Worm (Caenorhabditis elegans): ENCODE results near the gene F56A8.4.

F56A8.4 gene

ce11 chrIII:13310552-13310951 lies 47.5 kb downstream of the F56A8.4 start:
- TF ChIP-seq fos-1 (tag; optimal IDR thresholded peaks at IDR 0.05) (no peak), hmg-1.1 (GFP tag; IDR thresholded peaks at IDR 0.05) (no peak), nhr-77 (tag; optimal IDR thresholded peaks at IDR 0.05) (peak; percentile 67), ceh-20 (GFP tag; IDR thresholded peaks at IDR 0.05) (no peak), ztf-11 (tag; optimal IDR thresholded peaks at IDR 0.05) (no peak), mep-1 (tag; optimal IDR thresholded peaks at IDR 0.05) (peak; percentile 6), unc-39 (tag; optimal IDR thresholded peaks at IDR 0.05) (no peak), lsy-2 (tag; optimal IDR thresholded peaks at IDR 0.05) (peak in 1 of 2 experiments; percentile 30), nhr-28 (tag; optimal IDR thresholded peaks at IDR 0.05) (peak; percentile 40), nhr-76 (tag; optimal IDR thresholded peaks at IDR 0.05) (no peak), Y75B8A.6 (GFP tag; IDR thresholded peaks at IDR 0.05) (no peak), dve-1 (tag; optimal IDR thresholded peaks at IDR 0.05; ENCODE audit: insufficient read depth) (peak; percentile 66), ceh-32 (tag; optimal IDR thresholded peaks at IDR 0.05; ENCODE audit: poor library complexity) (no peak), madf-5 (GFP tag; IDR thresholded peaks at IDR 0.05) (no peak), nhr-48 (tag; optimal IDR thresholded peaks at IDR 0.05) (no peak), daf-16 (GFP tag; optimal IDR thresholded peaks at IDR 0.05) (no peak), daf-16 (tag; optimal IDR thresholded peaks at IDR 0.05) (peak; percentile 83), tag-97 (GFP tag; IDR thresholded peaks at IDR 0.05) (no peak), pha-4 (GFP tag; IDR thresholded peaks at IDR 0.05) (no peak), pha-4 (tag; optimal IDR thresholded peaks at IDR 0.05) (no peak), Y105C5A.15 (GFP tag; IDR thresholded peaks at IDR 0.05) (no peak), ZK337.2 (GFP tag; IDR thresholded peaks at IDR 0.05) (no peak), ama-1 (optimal IDR thresholded peaks at IDR 0.05) (no peak), hlh-30 (tag; optimal IDR thresholded peaks at IDR 0.05; ENCODE audit: insufficient read depth) (peak; percentile 69), nhr-42 (GFP tag; IDR thresholded peaks at IDR 0.05) (no peak)

DNA sequence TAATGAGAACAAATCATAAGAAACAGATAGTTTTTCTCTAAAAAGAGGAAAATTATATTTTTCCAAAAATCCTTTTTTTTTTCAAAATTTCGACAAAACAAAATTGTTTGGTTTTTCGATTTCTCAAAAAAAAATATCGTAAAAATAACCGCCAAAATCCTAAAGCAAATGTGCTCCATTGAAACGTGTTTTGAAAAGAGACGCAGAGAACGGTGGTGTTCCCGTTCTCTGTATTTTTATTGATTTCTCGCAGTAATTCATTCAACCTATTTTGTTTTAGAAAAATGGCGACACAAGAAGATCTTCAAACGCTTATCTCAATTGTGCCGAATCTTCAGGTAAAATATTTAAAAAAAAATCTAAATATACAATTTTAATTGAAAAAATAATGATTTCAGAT lies 50.7 kb downstream of the F56A8.4 start, which contains the start of gene Y43F4B.10:
TSS of gene Y43F4B.10 (plus strand) at position 281 of the 400 bp plus-strand sequence.
- no peak for TF ChIP-seq duxl-1 (tag; optimal IDR thresholded peaks at IDR 0.05; ENCODE audit: poor library complexity)
- TF ChIP-seq nhr-28 (tag; optimal IDR thresholded peaks at IDR 0.05) = peak; percentile 11
- no peak for TF ChIP-seq nhr-77 (tag; optimal IDR thresholded peaks at IDR 0.05)
- no peak for TF ChIP-seq Y105C5A.15 (GFP tag; IDR thresholded peaks at IDR 0.05)
- peak; percentile 7 for TF ChIP-seq mep-1 (tag; optimal IDR thresholded peaks at IDR 0.05)
- no peak for TF ChIP-seq rbr-2 (tag; optimal IDR thresholded peaks at IDR 0.05)
- no peak for TF ChIP-seq sdz-12 (GFP tag; optimal IDR thresholded peaks at IDR 0.05)
- peak; percentile 8 for TF ChIP-seq dve-1 (tag; optimal IDR thresholded peaks at IDR 0.05; ENCODE audit: insufficient read depth)
- no peak for TF ChIP-seq ceh-44 (GFP tag; IDR thresholded peaks at IDR 0.05)
- no peak for TF ChIP-seq jun-1 (tag; optimal IDR thresholded peaks at IDR 0.05)
- TF ChIP-seq nhr-76 (tag; optimal IDR thresholded peaks at IDR 0.05) = no peak
- no peak for TF ChIP-seq lim-7 (GFP tag; IDR thresholded peaks at IDR 0.05)
- TF ChIP-seq lin-38 (GFP tag; IDR thresholded peaks at IDR 0.05) = peak; percentile 65
- no peak for TF ChIP-seq mes-2 (tag; optimal IDR thresholded peaks at IDR 0.05; ENCODE audit: poor library complexity, severe bottlenecking)
- no peak for TF ChIP-seq tra-1 (GFP tag; IDR thresholded peaks at IDR 0.05)
- no peak for TF ChIP-seq daf-12 (tag; optimal IDR thresholded peaks at IDR 0.05)
- no peak for TF ChIP-seq pqm-1 (tag; optimal IDR thresholded peaks at IDR 0.05)
- TF ChIP-seq dpl-1 (GFP tag; optimal IDR thresholded peaks at IDR 0.05) = peak; percentile 54
- no peak for TF ChIP-seq skn-1 (tag; optimal IDR thresholded peaks at IDR 0.05)
- no peak for TF ChIP-seq mdt-29 (GFP tag; IDR thresholded peaks at IDR 0.05)
- peak in 1 of 2 experiments; percentile 55 for TF ChIP-seq lsy-2 (tag; optimal IDR thresholded peaks at IDR 0.05)
- TF ChIP-seq ceh-62 (tag; optimal IDR thresholded peaks at IDR 0.05) = no peak
- TF ChIP-seq ceh-20 (GFP tag; IDR thresholded peaks at IDR 0.05) = no peak
- peak; percentile 27 for TF ChIP-seq hlh-30 (tag; optimal IDR thresholded peaks at IDR 0.05; ENCODE audit: insufficient read depth)
- no peak for TF ChIP-seq nhr-25 (tag; optimal IDR thresholded peaks at IDR 0.05; ENCODE audit: borderline replicate concordance, insufficient read depth)
- TF ChIP-seq ctbp-1 (GFP tag; IDR thresholded peaks at IDR 0.05) = no peak
- TF ChIP-seq lin-13 (GFP tag; optimal IDR thresholded peaks at IDR 0.05) = no peak
- no peak for TF ChIP-seq F37D6.2 (tag; optimal IDR thresholded peaks at IDR 0.05)
- no peak for TF ChIP-seq dmd-6 (GFP tag; IDR thresholded peaks at IDR 0.05)
- TF ChIP-seq F26F4.8 (GFP tag; conservative IDR thresholded peaks at IDR 0.05) = no peak
- no peak for TF ChIP-seq lin-15B (tag; optimal IDR thresholded peaks at IDR 0.05)
- no peak for TF ChIP-seq madf-9 (GFP tag; conservative IDR thresholded peaks at IDR 0.05)
- no peak for TF ChIP-seq lin-39 (tag; optimal IDR thresholded peaks at IDR 0.05)
- TF ChIP-seq mxl-3 (GFP tag; optimal IDR thresholded peaks at IDR 0.05) = no peak
- no peak for TF ChIP-seq madf-5 (GFP tag; IDR thresholded peaks at IDR 0.05)
